Fruit fly (Drosophila melanogaster) whole organism, embryonic: ENCODE results near the gene GstD8.

Source experiments
- ATbp ChIP-seq: fragments of 200-800 bp; sonication (Bioruptor generic); optimal IDR thresholded peaks from 2 replicates; lab custom pipeline; 2017; ENCODE audit warnings: missing biosample characterization, mild to moderate bottlenecking, missing genetic modification characterization, missing genetic modification reagents
- Bdp1 ChIP-seq: fragments of 200-800 bp; sonication (Bioruptor generic); optimal IDR thresholded peaks from 3 replicates; lab custom pipeline; 2016; ENCODE audit warnings: missing biosample characterization, missing genetic modification characterization
- CG10267 ChIP-seq: fragments of 200-800 bp; sonication (Bioruptor generic); optimal IDR thresholded peaks from 2 replicates; lab custom pipeline; 2018; ENCODE audit warnings: missing biosample characterization, mild to moderate bottlenecking, missing genetic modification characterization, moderate library complexity
- CG12659 ChIP-seq: fragments of 200-800 bp; sonication (Bioruptor generic); optimal IDR thresholded peaks from 3 replicates; lab custom pipeline; 2017; ENCODE audit warnings: mild to moderate bottlenecking, missing biosample characterization, missing genetic modification reagents, missing genetic modification characterization
- CG13123 ChIP-seq: fragments of 200-800 bp; sonication (Bioruptor generic); optimal IDR thresholded peaks from 2 replicates; lab custom pipeline; 2016; ENCODE audit warnings: missing biosample characterization, missing genetic modification characterization
- CG14667 ChIP-seq: fragments of 200-800 bp; sonication (Bioruptor generic); IDR thresholded peaks from 2 replicates; pipeline ENCODE4 v1.3.6; 2022; ENCODE audit warnings: missing biosample characterization, missing genetic modification characterization
- CG14710 ChIP-seq: fragments of 200-800 bp; sonication (Bioruptor generic); optimal IDR thresholded peaks from 3 replicates; lab custom pipeline; 2019; ENCODE audit warnings: missing biosample characterization, mild to moderate bottlenecking, missing genetic modification characterization, moderate library complexity
- CG15479 ChIP-seq: fragments of 200-800 bp; sonication (Bioruptor generic); optimal IDR thresholded peaks from 3 replicates; lab custom pipeline; 2019; ENCODE audit warnings: missing biosample characterization, mild to moderate bottlenecking, missing genetic modification characterization, moderate library complexity
- CG17186 ChIP-seq: fragments of 200-800 bp; sonication (Bioruptor generic); optimal IDR thresholded peaks from 3 replicates; lab custom pipeline; 2017; ENCODE audit warnings: missing biosample characterization, missing genetic modification reagents, missing genetic modification characterization
- CG17802 ChIP-seq: fragments of 200-800 bp; sonication (Bioruptor generic); optimal IDR thresholded peaks from 2 replicates; lab custom pipeline; 2018; ENCODE audit warnings: missing biosample characterization, mild to moderate bottlenecking, missing genetic modification characterization, moderate library complexity
- CG17912 ChIP-seq: fragments of 200-800 bp; sonication (Bioruptor generic); optimal IDR thresholded peaks from 2 replicates; lab custom pipeline; 2018; ENCODE audit warnings: missing biosample characterization, mild to moderate bottlenecking, missing genetic modification characterization
- CG18619 ChIP-seq: fragments of 200-800 bp; sonication (Bioruptor generic); optimal IDR thresholded peaks from 3 replicates; lab custom pipeline; 2017; ENCODE audit warnings: missing biosample characterization, mild to moderate bottlenecking, missing genetic modification characterization
- CG31388 ChIP-seq: fragments of 200-800 bp; sonication (Bioruptor generic); optimal IDR thresholded peaks from 2 replicates; lab custom pipeline; 2016; ENCODE audit warnings: missing biosample characterization, missing genetic modification characterization
- CG3995 ChIP-seq: fragments of 200-800 bp; sonication (Bioruptor generic); optimal IDR thresholded peaks from 3 replicates; lab custom pipeline; 2016; ENCODE audit warnings: missing biosample characterization, missing genetic modification characterization
- CG4328 ChIP-seq: fragments of 200-800 bp; sonication (Bioruptor generic); optimal IDR thresholded peaks from 3 replicates; lab custom pipeline; 2017; ENCODE audit warnings: missing biosample characterization, missing genetic modification reagents, missing genetic modification characterization
- CG4360 ChIP-seq: fragments of 200-800 bp; sonication (Bioruptor generic); IDR thresholded peaks from 2 replicates; pipeline ENCODE4 v1.3.6; 2022; ENCODE audit warnings: missing biosample characterization, missing genetic modification characterization
- CG4617 ChIP-seq: fragments of 200-800 bp; sonication (Bioruptor generic); optimal IDR thresholded peaks from 3 replicates; lab custom pipeline; 2016; ENCODE audit warnings: missing biosample characterization, missing genetic modification characterization, borderline replicate concordance
- CG6175 ChIP-seq: fragments of 200-800 bp; sonication (Bioruptor generic); IDR thresholded peaks from 3 replicates; pipeline ENCODE4 v1.3.6; 2022; ENCODE audit warnings: missing biosample characterization, missing genetic modification characterization
- CG7786 ChIP-seq: fragments of 200-800 bp; sonication (Bioruptor generic); optimal IDR thresholded peaks from 2 replicates; lab custom pipeline; 2016; ENCODE audit warnings: missing biosample characterization, missing genetic modification characterization
- CG8359 ChIP-seq: fragments of 200-800 bp; sonication (Bioruptor generic); optimal IDR thresholded peaks from 2 replicates; lab custom pipeline; 2017; ENCODE audit warnings: missing biosample characterization, mild to moderate bottlenecking, missing genetic modification characterization, borderline replicate concordance
- CG9727 ChIP-seq: fragments of 200-800 bp; sonication (Bioruptor generic); optimal IDR thresholded peaks from 3 replicates; lab custom pipeline; 2017; ENCODE audit warnings: missing biosample characterization, mild to moderate bottlenecking, missing genetic modification characterization
- Dad ChIP-seq: fragments of 200-800 bp; sonication (Bioruptor generic); optimal IDR thresholded peaks from 3 replicates; lab custom pipeline; 2016; ENCODE audit warnings: missing biosample characterization, missing genetic modification characterization
- Dip2 ChIP-seq: fragments of 200-800 bp; sonication (Bioruptor generic); IDR thresholded peaks from 2 replicates; pipeline ENCODE4 v1.3.6; 2022; ENCODE audit warnings: missing biosample characterization, missing genetic modification characterization
- Dip3 ChIP-seq: fragments of 200-800 bp; sonication (Bioruptor generic); optimal IDR thresholded peaks from 3 replicates; lab custom pipeline; 2016; ENCODE audit warnings: missing biosample characterization, missing genetic modification characterization
- Doc2 ChIP-seq: fragments of 200-800 bp; sonication (Bioruptor generic); IDR thresholded peaks from 2 replicates; pipeline ENCODE4 v1.3.6; 2022; ENCODE audit warnings: missing biosample characterization, missing genetic modification characterization
- Ets65A ChIP-seq: fragments of 200-800 bp; sonication (Bioruptor generic); peaks from one replicate; lab custom pipeline; 2016; ENCODE audit warnings: missing biosample characterization, missing genetic modification characterization
- Mad ChIP-seq: fragments of 200-800 bp; sonication (Bioruptor generic); optimal IDR thresholded peaks from 2 replicates; lab custom pipeline; 2016; ENCODE audit warnings: missing biosample characterization, missing genetic modification characterization
- Max ChIP-seq: fragments of 200-800 bp; sonication (Bioruptor generic); optimal IDR thresholded peaks from 2 replicates; lab custom pipeline; 2016; ENCODE audit warnings: missing biosample characterization, mild to moderate bottlenecking, missing genetic modification characterization
- Neu2 ChIP-seq: fragments of 200-800 bp; sonication (Bioruptor generic); optimal IDR thresholded peaks from 3 replicates; lab custom pipeline; 2016; ENCODE audit warnings: missing biosample characterization, missing genetic modification characterization, borderline replicate concordance
- Nf-YB ChIP-seq: fragments of 200-800 bp; sonication (Bioruptor generic); optimal IDR thresholded peaks from 3 replicates; lab custom pipeline; 2019; ENCODE audit warnings: missing biosample characterization, mild to moderate bottlenecking, missing genetic modification characterization, moderate library complexity
- Oaz ChIP-seq: fragments of 200-800 bp; sonication (Bioruptor generic); IDR thresholded peaks from 2 replicates; pipeline ENCODE4 v1.3.6; 2022; ENCODE audit warnings: missing biosample characterization, missing genetic modification characterization
- Sox102F ChIP-seq: fragments of 200-800 bp; sonication (Bioruptor generic); optimal IDR thresholded peaks from 2 replicates; lab custom pipeline; 2018; ENCODE audit warnings: missing biosample characterization, mild to moderate bottlenecking, missing genetic modification characterization, moderate library complexity
- Xrp1 ChIP-seq: fragments of 200-800 bp; sonication (Bioruptor generic); IDR thresholded peaks from 2 replicates; pipeline ENCODE4 v1.3.6; 2022; ENCODE audit warnings: missing biosample characterization, missing genetic modification characterization
- aop ChIP-seq: fragments of 200-800 bp; sonication (Bioruptor generic); IDR thresholded peaks from 2 replicates; pipeline ENCODE4 v1.3.6; 2022; ENCODE audit warnings: missing biosample characterization, missing genetic modification characterization
- bcd ChIP-seq: fragments of 200-800 bp; sonication (Bioruptor generic); optimal IDR thresholded peaks from 2 replicates; lab custom pipeline; 2017; ENCODE audit warnings: missing biosample characterization, mild to moderate bottlenecking, missing genetic modification characterization
- croc ChIP-seq: fragments of 200-800 bp; sonication (Bioruptor generic); conservative IDR thresholded peaks from 3 replicates; pipeline ENCODE4 v1.3.6; 2022; ENCODE audit warnings: missing biosample characterization, missing genetic modification characterization
- fd96Cb ChIP-seq: fragments of 200-800 bp; sonication (Bioruptor generic); optimal IDR thresholded peaks from 2 replicates; lab custom pipeline; 2018; ENCODE audit warnings: missing biosample characterization, mild to moderate bottlenecking, missing genetic modification characterization, moderate library complexity
- gem ChIP-seq: fragments of 200-800 bp; sonication (Bioruptor generic); optimal IDR thresholded peaks from 2 replicates; lab custom pipeline; 2019; ENCODE audit warnings: missing biosample characterization, mild to moderate bottlenecking, missing genetic modification characterization, moderate library complexity
- h ChIP-seq: fragments of >200 bp; optimal IDR thresholded peaks from 2 replicates; lab custom pipeline; 2017
- hth ChIP-seq: fragments of >200 bp; optimal IDR thresholded peaks from 2 replicates; lab custom pipeline; 2017; ENCODE audit warnings: inconsistent platforms
- lilli ChIP-seq: fragments of 200-800 bp; sonication (Bioruptor generic); optimal IDR thresholded peaks from 3 replicates; lab custom pipeline; 2016; ENCODE audit warnings: missing biosample characterization, missing genetic modification characterization
- lola ChIP-seq, 3 experiments: fragments of >200 bp in 2 of 3; fragments of 200-800 bp in 1 of 3; sonication (Bioruptor generic) in 1 of 3; optimal IDR thresholded peaks; 2 replicates each; lab custom pipeline; 2017 to 2019; ENCODE audit warnings: missing biosample characterization in 3 of 3, missing genetic modification characterization in 3 of 3, mild to moderate bottlenecking in 1 of 3, moderate library complexity in 1 of 3
- nau ChIP-seq: fragments of 200-800 bp; sonication (Bioruptor generic); optimal IDR thresholded peaks from 3 replicates; lab custom pipeline; 2017; ENCODE audit warnings: missing biosample characterization, mild to moderate bottlenecking, missing genetic modification characterization, missing genetic modification reagents
- oc ChIP-seq: fragments of 200-800 bp; sonication (Bioruptor generic); optimal IDR thresholded peaks from 2 replicates; lab custom pipeline; 2018; ENCODE audit warnings: missing biosample characterization, mild to moderate bottlenecking, missing genetic modification characterization, moderate library complexity
- psq ChIP-seq: fragments of 200-800 bp; sonication (Bioruptor generic); optimal IDR thresholded peaks from 2 replicates; lab custom pipeline; 2017; ENCODE audit warnings: missing biosample characterization, missing genetic modification characterization
- ranshi ChIP-seq: fragments of 200-800 bp; sonication (Bioruptor generic); IDR thresholded peaks from 2 replicates; pipeline ENCODE4 v1.3.6; 2022; ENCODE audit warnings: missing biosample characterization, missing genetic modification characterization
- sc ChIP-seq, 3 experiments: fragments of >200 bp in 2 of 3; fragments of 200-800 bp in 1 of 3; sonication (Bioruptor generic) in 1 of 3; optimal IDR thresholded peaks; 2 replicates in 2 of 3; 3 replicates in 1 of 3; lab custom pipeline; 2017; ENCODE audit warnings: mild to moderate bottlenecking in 1 of 3, missing biosample characterization in 1 of 3, missing genetic modification characterization in 1 of 3, missing genetic modification reagents in 1 of 3
- shn ChIP-seq: fragments of 200-800 bp; sonication (Bioruptor generic); optimal IDR thresholded peaks from 3 replicates; lab custom pipeline; 2016; ENCODE audit warnings: missing biosample characterization, missing genetic modification characterization
- stc ChIP-seq: fragments of 200-800 bp; sonication (Bioruptor generic); IDR thresholded peaks from 2 replicates; pipeline ENCODE4 v1.3.6; 2022; ENCODE audit warnings: missing biosample characterization, missing genetic modification characterization
- twi ChIP-seq: fragments of 200-800 bp; optimal IDR thresholded peaks from 2 replicates; lab custom pipeline; 2019; ENCODE audit warnings: missing biosample characterization, mild to moderate bottlenecking, missing genetic modification characterization, moderate library complexity
- wdn ChIP-seq: fragments of 200-800 bp; sonication (Bioruptor generic); IDR thresholded peaks from 2 replicates; pipeline ENCODE4 v1.3.6; 2022; ENCODE audit warnings: missing biosample characterization, missing genetic modification characterization
- yki ChIP-seq: fragments of >200 bp; optimal IDR thresholded peaks from 3 replicates; lab custom pipeline; 2018

GstD8 gene

dm6 chr3R:12350497-12350896 is 29.3 kb upstream of the GstD8 start, which contains the start of gene CG10038 (continued):
- TF ChIP-seq ATbp (GFP tag; lab: Kevin White, UChicago) (no peak), CG17802 (tag; lab: Kevin White, UChicago) (no peak), Sox102F (GFP tag; lab: Kevin White, UChicago) (peak; percentile 20), CG10267 (tag; lab: Kevin White, UChicago) (peak; percentile 55), ranshi (no peak), Nf-YB (GFP tag; lab: Kevin White, UChicago) (peak; percentile 2), croc (GFP tag; lab: Robert Waterston, UW) (no peak), Dip2 (GFP tag; lab: Robert Waterston, UW) (no peak), CG3995 (GFP tag; lab: Kevin White, UChicago) (peak; percentile 22), shn (GFP tag; lab: Kevin White, UChicago) (no peak), Neu2 (GFP tag; lab: Kevin White, UChicago) (no peak), CG17186 (peak; percentile 35), hth (lab: Kevin White, UChicago) (no peak), CG15479 (GFP tag; lab: Kevin White, UChicago) (no peak), lola (GFP tag; optimal IDR thresholded peaks at IDR 0.05; lab: Kevin White, UChicago) (no peak), CG17912 (GFP tag; lab: Kevin White, UChicago) (no peak), stc (no peak), yki (lab: Kevin White, UChicago) (no peak), bcd (GFP tag; lab: Kevin White, UChicago) (peak; percentile 41), oc (tag; lab: Kevin White, UChicago) (no peak), Xrp1 (GFP tag; lab: Robert Waterston, UW) (peak; percentile 28; the same call in 1 of the 2 replicates), CG14667 (no peak), CG13123 (GFP tag; lab: Kevin White, UChicago) (no peak), CG4328 (GFP tag; lab: Kevin White, UChicago) (no peak), CG7786 (GFP tag; lab: Kevin White, UChicago) (no peak), CG9727 (no peak), wdn (GFP tag; lab: Robert Waterston, UW) (no peak), CG12659 (GFP tag; lab: Kevin White, UChicago) (peak; percentile 62), sc (optimal IDR thresholded peaks at IDR 0.05; lab: Kevin White, UChicago) (no peak), sc (GFP tag; optimal IDR thresholded peaks at IDR 0.05; lab: Kevin White, UChicago) (no peak), CG4617 (GFP tag; lab: Kevin White, UChicago) (peak; percentile 61), twi (tag; lab: Kevin White, UChicago) (no peak), gem (no peak), CG6175 (GFP tag; lab: Robert Waterston, UW) (no peak), fd96Cb (no peak), Oaz (no peak), Mad (peak; percentile 36), h (lab: Kevin White, UChicago) (no peak), psq (GFP tag; lab: Kevin White, UChicago) (no peak), aop (GFP tag; lab: Robert Waterston, UW) (no peak), Max (GFP tag; lab: Kevin White, UChicago) (peak; percentile 18), lilli (peak; percentile 59), Dad (GFP tag; lab: Kevin White, UChicago) (no peak), CG31388 (GFP tag; lab: Kevin White, UChicago) (no peak), Doc2 (GFP tag; lab: Robert Waterston, UW) (no peak), CG14710 (tag; lab: Kevin White, UChicago) (peak; percentile 52), Dip3 (GFP tag; lab: Kevin White, UChicago) (peak; percentile 6), CG18619 (GFP tag; lab: Kevin White, UChicago) (no peak), CG4360 (GFP tag; lab: Robert Waterston, UW) (0 out of 2 replicates have a peak, but pooled peaks have one; percentile 26), nau (GFP tag; lab: Kevin White, UChicago) (no peak), Ets65A (GFP tag; lab: Kevin White, UChicago) (peak; percentile 93), Bdp1 (GFP tag; lab: Kevin White, UChicago) (no peak), CG8359 (GFP tag; lab: Kevin White, UChicago) (no peak)
